Worm (Caenorhabditis elegans) whole organism, young adult: ENCODE data around the gene gpa-8.

ENCODE experiments used
- C17E4.6 ChIP-seq: fragments of 200-800 bp; sonication (Bioruptor generic); IDR thresholded peaks from 2 replicates; pipeline ENCODE4 v1.3.6; 2022; ENCODE audit warnings: missing genetic modification reagents, missing genetic modification characterization, missing compliant biosample characterization
- D2030.7 ChIP-seq: fragments of 200-800 bp; sonication (Bioruptor generic); IDR thresholded peaks from 2 replicates; pipeline ENCODE4 v1.3.6; 2022; ENCODE audit warnings: missing genetic modification reagents, missing genetic modification characterization, missing compliant biosample characterization
- F22D6.2 ChIP-seq: sonication (generic microtip); optimal IDR thresholded peaks from 2 replicates; lab custom pipeline; 2016; ENCODE audit warnings: mild to moderate bottlenecking, missing genetic modification characterization, missing compliant biosample characterization
- F23B12.7 ChIP-seq: sonication (generic microtip); optimal IDR thresholded peaks from 2 replicates; lab custom pipeline; 2017; ENCODE audit warnings: missing genetic modification characterization, mild to moderate bottlenecking, missing compliant biosample characterization, antibody characterized with exemption, moderate library complexity; ENCODE audit not compliant: insufficient read depth
- F33H1.4 ChIP-seq: fragments of 200-800 bp; sonication (Bioruptor generic); IDR thresholded peaks from 2 replicates; pipeline ENCODE4 v1.3.6; 2022; ENCODE audit warnings: missing genetic modification reagents, missing genetic modification characterization, missing compliant biosample characterization
- T26A5.8 ChIP-seq: sonication (generic microtip); optimal IDR thresholded peaks from 2 replicates; lab custom pipeline; 2016; ENCODE audit warnings: missing genetic modification characterization, missing compliant biosample characterization
- Y95B8A.8 ChIP-seq: fragments of 200-800 bp; sonication (Bioruptor generic); IDR thresholded peaks from 2 replicates; pipeline ENCODE4 v1.3.6; 2022; ENCODE audit warnings: missing genetic modification reagents, missing genetic modification characterization, missing compliant biosample characterization
- ama-1 ChIP-seq, 3 experiments: fragments of 150-350 bp in 1 of 3; sonication (generic microtip) in 2 of 3; optimal IDR thresholded peaks; 2 replicates each; lab custom pipeline; 2014 to 2018; ENCODE audit warnings: missing biosample characterization in 2 of 3, missing genetic modification characterization in 2 of 3, missing genetic modification reagents in 2 of 3
- aptf-3 ChIP-seq: fragments of 200-800 bp; sonication (Bioruptor generic); IDR thresholded peaks from 2 replicates; pipeline ENCODE4 v1.3.6; 2022; ENCODE audit warnings: missing genetic modification characterization, missing compliant biosample characterization
- atf-7 ChIP-seq: sonication (generic microtip); optimal IDR thresholded peaks from 2 replicates; lab custom pipeline; 2017; ENCODE audit warnings: mild to moderate bottlenecking, missing genetic modification characterization, missing compliant biosample characterization
- attf-3 ChIP-seq: fragments of 200-800 bp; sonication (Bioruptor generic); conservative IDR thresholded peaks from 2 replicates; pipeline ENCODE4 v1.3.6; 2022; ENCODE audit warnings: missing genetic modification reagents, missing genetic modification characterization, missing compliant biosample characterization
- attf-5 ChIP-seq: fragments of 200-800 bp; sonication (Bioruptor generic); optimal IDR thresholded peaks from 2 replicates; lab custom pipeline; 2018; ENCODE audit warnings: mild to moderate bottlenecking, missing genetic modification characterization, missing compliant biosample characterization
- attf-6 ChIP-seq: fragments of 200-800 bp; sonication (Bioruptor generic); IDR thresholded peaks from 2 replicates; pipeline ENCODE4 v1.3.6; 2022; ENCODE audit warnings: missing genetic modification reagents, missing genetic modification characterization, missing compliant biosample characterization
- cebp-2 ChIP-seq: fragments of 200-800 bp; sonication (Bioruptor generic); IDR thresholded peaks from 2 replicates; pipeline ENCODE4 v1.3.6; 2022; ENCODE audit warnings: missing genetic modification characterization, missing compliant biosample characterization
- ceh-40 ChIP-seq: fragments of 200-800 bp; sonication (Bioruptor generic); IDR thresholded peaks from 2 replicates; pipeline ENCODE4 v1.3.6; 2022; ENCODE audit warnings: missing genetic modification characterization, missing compliant biosample characterization
- ceh-58 ChIP-seq: fragments of 200-800 bp; sonication (Bioruptor generic); IDR thresholded peaks from 2 replicates; pipeline ENCODE4 v1.3.6; 2022; ENCODE audit warnings: missing genetic modification characterization, missing compliant biosample characterization
- ceh-91 ChIP-seq: fragments of 200-800 bp; sonication (Bioruptor generic); IDR thresholded peaks from 2 replicates; pipeline ENCODE4 v1.3.6; 2022; ENCODE audit warnings: missing genetic modification reagents, missing genetic modification characterization, missing compliant biosample characterization
- dox-1 ChIP-seq: fragments of 200-800 bp; sonication (Bioruptor generic); IDR thresholded peaks from 2 replicates; pipeline ENCODE4 v1.3.6; 2022; ENCODE audit warnings: missing genetic modification reagents, missing genetic modification characterization, missing compliant biosample characterization
- efl-1 ChIP-seq: fragments of 150-350 bp; optimal IDR thresholded peaks from 2 replicates; lab custom pipeline; 2014; ENCODE audit warnings: missing biosample characterization, missing genetic modification reagents, missing genetic modification characterization
- egrh-3 ChIP-seq: fragments of 200-800 bp; sonication (Bioruptor generic); IDR thresholded peaks from 2 replicates; pipeline ENCODE4 v1.3.6; 2022; ENCODE audit warnings: missing genetic modification reagents, missing genetic modification characterization, missing compliant biosample characterization
- gei-17 ChIP-seq: fragments of 200-800 bp; sonication (Bioruptor generic); optimal IDR thresholded peaks from 2 replicates; lab custom pipeline; 2018; ENCODE audit warnings: mild to moderate bottlenecking, missing genetic modification characterization, missing compliant biosample characterization
- hlh-26 ChIP-seq: fragments of 200-800 bp; sonication (Bioruptor generic); conservative IDR thresholded peaks from 2 replicates; pipeline ENCODE4 v1.3.6; 2022; ENCODE audit warnings: missing genetic modification reagents, missing genetic modification characterization, missing compliant biosample characterization
- hmg-1.2 ChIP-seq: fragments of 200-800 bp; sonication (Bioruptor generic); IDR thresholded peaks from 2 replicates; pipeline ENCODE4 v1.3.6; 2022; ENCODE audit warnings: missing genetic modification reagents, missing genetic modification characterization, missing compliant biosample characterization
- hrde-1 ChIP-seq: sonication (generic microtip); optimal IDR thresholded peaks from 2 replicates; lab custom pipeline; 2016; ENCODE audit warnings: missing genetic modification characterization, mild to moderate bottlenecking, missing compliant biosample characterization, moderate library complexity, missing genotype, missing genetic modification reagents, borderline replicate concordance
- hsf-1 ChIP-seq: fragments of 200-800 bp; sonication (Bioruptor generic); IDR thresholded peaks from 2 replicates; pipeline ENCODE4 v1.3.6; 2022; ENCODE audit warnings: missing genetic modification reagents, missing genetic modification characterization, missing compliant biosample characterization
- let-607 ChIP-seq, 2 experiments: fragments of 200-800 bp in 1 of 2; sonication (Bioruptor generic) in 1 of 2; sonication (generic microtip) in 1 of 2; optimal IDR thresholded peaks; 2 replicates each; lab custom pipeline; 2016 to 2018; ENCODE audit warnings: mild to moderate bottlenecking in 2 of 2, missing compliant biosample characterization in 2 of 2, missing genetic modification characterization in 2 of 2, moderate library complexity in 2 of 2, missing genotype in 1 of 2
- lin-35 ChIP-seq, 3 experiments: fragments of 150-350 bp in 2 of 3; sonication (generic microtip) in 1 of 3; optimal IDR thresholded peaks; 2 replicates each; lab custom pipeline; 2014 to 2018; ENCODE audit warnings: missing biosample characterization in 3 of 3, missing genetic modification characterization in 3 of 3, missing genetic modification reagents in 3 of 3
- lin-54 ChIP-seq: fragments of 200-800 bp; sonication (Bioruptor generic); optimal IDR thresholded peaks from 2 replicates; lab custom pipeline; 2018; ENCODE audit warnings: mild to moderate bottlenecking, missing genetic modification characterization, missing compliant biosample characterization
- lir-1 ChIP-seq: fragments of 200-800 bp; sonication (Bioruptor generic); conservative IDR thresholded peaks from 2 replicates; pipeline ENCODE4 v1.3.6; 2022; ENCODE audit warnings: missing genetic modification reagents, missing genetic modification characterization, missing compliant biosample characterization
- lsl-1 ChIP-seq: fragments of 200-800 bp; sonication (Bioruptor generic); optimal IDR thresholded peaks from 2 replicates; lab custom pipeline; 2018; ENCODE audit warnings: mild to moderate bottlenecking, missing genetic modification characterization, moderate library complexity, missing compliant biosample characterization
- madf-10 ChIP-seq: sonication (generic microtip); optimal IDR thresholded peaks from 2 replicates; lab custom pipeline; 2016; ENCODE audit warnings: mild to moderate bottlenecking, missing genetic modification characterization, missing compliant biosample characterization
- madf-6 ChIP-seq: fragments of 200-800 bp; sonication (Bioruptor generic); IDR thresholded peaks from 2 replicates; pipeline ENCODE4 v1.3.6; 2022; ENCODE audit warnings: missing genetic modification reagents, missing genetic modification characterization, missing compliant biosample characterization
- madf-8 ChIP-seq: fragments of 200-800 bp; sonication (Bioruptor generic); conservative IDR thresholded peaks from 2 replicates; pipeline ENCODE4 v1.3.6; 2022; ENCODE audit warnings: missing genetic modification reagents, missing genetic modification characterization, missing compliant biosample characterization
- nfya-1 ChIP-seq: sonication (generic microtip); optimal IDR thresholded peaks from 2 replicates; lab custom pipeline; 2017; ENCODE audit warnings: antibody characterized with exemption, missing compliant biosample characterization, missing genetic modification characterization, borderline replicate concordance; ENCODE audit not compliant: insufficient read depth
- nhr-80 ChIP-seq: sonication (generic microtip); optimal IDR thresholded peaks from 2 replicates; lab custom pipeline; 2016; ENCODE audit warnings: missing genetic modification characterization, missing compliant biosample characterization
- rcor-1 ChIP-seq: fragments of 200-800 bp; sonication (Bioruptor generic); IDR thresholded peaks from 2 replicates; pipeline ENCODE4 v1.3.6; 2022; ENCODE audit warnings: missing genetic modification reagents, missing genetic modification characterization, missing compliant biosample characterization
- sdz-38 ChIP-seq: sonication (generic microtip); optimal IDR thresholded peaks from 2 replicates; lab custom pipeline; 2016; ENCODE audit warnings: missing genotype, missing genetic modification characterization, missing compliant biosample characterization
- snpc-3.4 ChIP-seq: sonication (generic microtip); optimal IDR thresholded peaks from 2 replicates; lab custom pipeline; 2017; ENCODE audit warnings: missing genetic modification characterization, mild to moderate bottlenecking, missing compliant biosample characterization, antibody characterized with exemption, moderate library complexity, missing genotype, missing genetic modification reagents
- xnd-1 ChIP-seq: sonication (generic microtip); optimal IDR thresholded peaks from 2 replicates; lab custom pipeline; 2016; ENCODE audit warnings: missing genotype, missing genetic modification reagents, missing genetic modification characterization, missing compliant biosample characterization
- ztf-3 ChIP-seq: fragments of 200-800 bp; sonication (Bioruptor generic); optimal IDR thresholded peaks from 2 replicates; lab custom pipeline; 2018; ENCODE audit warnings: mild to moderate bottlenecking, missing genetic modification characterization, missing compliant biosample characterization

Gene gpa-8

ce11 chrV:12663386-12663785, 23.1 kb upstream of the gpa-8 start:
- TF ChIP-seq lin-35 (GFP tag; optimal IDR thresholded peaks at IDR 0.05; lab: Kevin White, UChicago) (no peak), F22D6.2 (tag; lab: Kevin White, UChicago) (no peak), efl-1 (GFP tag; lab: Kevin White, UChicago) (no peak), dox-1 (GFP tag; lab: Robert Waterston, UW) (no peak), hlh-26 (no peak), nfya-1 (no peak), ama-1 (optimal IDR thresholded peaks at IDR 0.05; lab: Kevin White, UChicago) (no peak), ama-1 (GFP tag; optimal IDR thresholded peaks at IDR 0.05; lab: Kevin White, UChicago) (no peak), lir-1 (GFP tag; lab: Robert Waterston, UW) (no peak), aptf-3 (no peak), rcor-1 (GFP tag; lab: Robert Waterston, UW) (no peak)

ce11 chrV:12661619-12662018, 21.3 kb upstream of the gpa-8 start, which contains the start of gene W05B10.3:
W05B10.3 (minus strand) TSS chrV:12661719.
- TF ChIP-seq T26A5.8 (tag; lab: Kevin White, UChicago) (no peak), egrh-3 (no peak), Y95B8A.8 (GFP tag; lab: Robert Waterston, UW) (no peak), F23B12.7 (tag; lab: Kevin White, UChicago) (no peak), let-607 (tag; optimal IDR thresholded peaks at IDR 0.05; lab: Kevin White, UChicago) (no peak), hsf-1 (GFP tag; lab: Robert Waterston, UW) (no peak), madf-10 (tag; lab: Kevin White, UChicago) (no peak), sdz-38 (tag; lab: Kevin White, UChicago) (no peak), ceh-91 (GFP tag; lab: Robert Waterston, UW) (no peak), attf-3 (GFP tag; lab: Robert Waterston, UW) (no peak), ztf-3 (GFP tag; lab: Kevin White, UChicago) (no peak), atf-7 (no peak), gei-17 (GFP tag; lab: Kevin White, UChicago) (no peak), madf-6 (GFP tag; lab: Robert Waterston, UW) (no peak), F22D6.2 (tag; lab: Kevin White, UChicago) (no peak), attf-5 (GFP tag; lab: Kevin White, UChicago) (no peak), hrde-1 (no peak), nhr-80 (tag; lab: Kevin White, UChicago) (no peak), ama-1 (optimal IDR thresholded peaks at IDR 0.05; lab: Kevin White, UChicago) (no peak), ama-1 (GFP tag; optimal IDR thresholded peaks at IDR 0.05; lab: Kevin White, UChicago) (no peak), cebp-2 (GFP tag; lab: Robert Waterston, UW) (no peak)

- TF ChIP-seq madf-8 (GFP tag; lab: Robert Waterston, UW) (peak; percentile 34; the same call in 1 of the 2 replicates), attf-6 (GFP tag; lab: Robert Waterston, UW) (no peak), F33H1.4 (peak; percentile 77), ceh-91 (GFP tag; lab: Robert Waterston, UW) (0 out of 2 replicates have a peak, but pooled peaks have one; percentile 26), ceh-58 (GFP tag; lab: Robert Waterston, UW) (no peak), D2030.7 (GFP tag; lab: Robert Waterston, UW) (peak; percentile 51; the same call in 1 of the 2 replicates), madf-6 (GFP tag; lab: Robert Waterston, UW) (peak; percentile 84), xnd-1 (peak; percentile 47), C17E4.6 (GFP tag; lab: Robert Waterston, UW) (no peak), ceh-40 (no peak), snpc-3.4 (tag; lab: Kevin White, UChicago) (peak; percentile 15), lin-54 (GFP tag; lab: Kevin White, UChicago) (peak; percentile 14), lsl-1 (peak; percentile 88), hmg-1.2 (GFP tag; lab: Robert Waterston, UW) (0 out of 2 replicates have a peak, but pooled peaks have one; percentile 9)
These were observed 20.1 kb upstream of the gpa-8 start, which contains the start of gene his-74 for ce11 chrV:12660280-12660818. his-74 (minus strand) TSS chrV:12660330.
